Worm (Caenorhabditis elegans): ENCODE results near the gene srpa-72.

Gene srpa-72

ce11 chrII:2804949-2805348 is 17.7 kb downstream of the srpa-72 start:
- TF ChIP-seq dmd-6 (GFP tag; IDR thresholded peaks at IDR 0.05) (peak; percentile 85), dve-1 (tag; optimal IDR thresholded peaks at IDR 0.05; ENCODE audit: insufficient read depth) (peak; percentile 79), ZK337.2 (GFP tag; IDR thresholded peaks at IDR 0.05) (no peak), hlh-11 (tag; optimal IDR thresholded peaks at IDR 0.05) (peak; percentile 37), nhr-111 (GFP tag; optimal IDR thresholded peaks at IDR 0.05) (no peak), nhr-28 (tag; optimal IDR thresholded peaks at IDR 0.05) (peak; percentile 32), nhr-11 (tag; optimal IDR thresholded peaks at IDR 0.05) (no peak), ceh-28 (tag; optimal IDR thresholded peaks at IDR 0.05) (no peak), sdz-12 (GFP tag; optimal IDR thresholded peaks at IDR 0.05) (no peak), zfp-3 (GFP tag; conservative IDR thresholded peaks at IDR 0.05) (no peak), spr-1 (tag; optimal IDR thresholded peaks at IDR 0.05) (no peak), R02D3.7 (tag; optimal IDR thresholded peaks at IDR 0.05) (no peak), pqm-1 (tag; optimal IDR thresholded peaks at IDR 0.05) (no peak), skn-1 (tag; optimal IDR thresholded peaks at IDR 0.05) (no peak), madf-9 (GFP tag; conservative IDR thresholded peaks at IDR 0.05) (no peak), set-16 (GFP tag; IDR thresholded peaks at IDR 0.05) (peak; percentile 26; the same call in 1 of the 2 replicates), zfp-2 (tag; optimal IDR thresholded peaks at IDR 0.05) (no peak), nhr-48 (tag; optimal IDR thresholded peaks at IDR 0.05) (peak; percentile 75), tra-1 (GFP tag; IDR thresholded peaks at IDR 0.05) (peak; percentile 64; the same call in 1 of the 2 replicates), pha-4 (GFP tag; IDR thresholded peaks at IDR 0.05) (0 out of 2 replicates have a peak, but pooled peaks have one; percentile 52), pha-4 (tag; optimal IDR thresholded peaks at IDR 0.05) (no peak), nhr-76 (tag; optimal IDR thresholded peaks at IDR 0.05) (no peak), duxl-1 (tag; optimal IDR thresholded peaks at IDR 0.05; ENCODE audit: poor library complexity) (no peak), lsy-2 (tag; optimal IDR thresholded peaks at IDR 0.05) (no peak), aly-2 (tag; optimal IDR thresholded peaks at IDR 0.05) (no peak), ceh-44 (GFP tag; IDR thresholded peaks at IDR 0.05) (no peak), hlh-30 (tag; optimal IDR thresholded peaks at IDR 0.05; ENCODE audit: insufficient read depth) (peak; percentile 80), lin-1 (GFP tag; IDR thresholded peaks at IDR 0.05) (0 out of 2 replicates have a peak, but pooled peaks have one; percentile 22), attf-4 (tag; optimal IDR thresholded peaks at IDR 0.05) (no peak), mxl-2 (GFP tag; conservative IDR thresholded peaks at IDR 0.05) (no peak), T20F7.1 (GFP tag; optimal IDR thresholded peaks at IDR 0.05) (no peak), php-3 (GFP tag; IDR thresholded peaks at IDR 0.05) (0 out of 2 replicates have a peak, but pooled peaks have one; percentile 15), unc-39 (tag; optimal IDR thresholded peaks at IDR 0.05) (no peak), egl-43 (GFP tag; IDR thresholded peaks at IDR 0.05) (no peak), lin-38 (GFP tag; IDR thresholded peaks at IDR 0.05) (no peak), Y75B8A.6 (GFP tag; IDR thresholded peaks at IDR 0.05) (no peak), hmg-1.1 (GFP tag; IDR thresholded peaks at IDR 0.05) (no peak), mxl-3 (GFP tag; optimal IDR thresholded peaks at IDR 0.05) (no peak)

- TF ChIP-seq ceh-62 (tag; optimal IDR thresholded peaks at IDR 0.05): no peak
- no peak for TF ChIP-seq unc-39 (tag; optimal IDR thresholded peaks at IDR 0.05)
- TF ChIP-seq jun-1 (tag; optimal IDR thresholded peaks at IDR 0.05): no peak
- no peak for TF ChIP-seq dpl-1 (GFP tag; optimal IDR thresholded peaks at IDR 0.05)
- no peak for TF ChIP-seq ZK337.2 (GFP tag; IDR thresholded peaks at IDR 0.05)
- TF ChIP-seq daf-12 (tag; optimal IDR thresholded peaks at IDR 0.05): no peak
- peak; percentile 12 for TF ChIP-seq nhr-28 (tag; optimal IDR thresholded peaks at IDR 0.05)
- no peak for TF ChIP-seq sdz-12 (GFP tag; optimal IDR thresholded peaks at IDR 0.05)
Measured at ce11 chrII:2805566-2805965, 18.3 kb downstream of the srpa-72 start.
